1 fruit fly cellular context compared by ENCODE assay signal in genomic region chr3L:3122688-3123316, dm6.
A peak's percentile ranks its signal among the peaks of the same experiment; 100 is the strongest.
TF ChIP-seq lines count a peak whose summit lies in the region.

No protein-coding gene starts in this region.

TF ChIP-seq in whole organism, embryonic, 481 proteins besides CTCF, POLR2A, EP300 and RAD21 (continued from another document):
- peak; percentile 23; the same call in 1 of the 2 replicates for TF ChIP-seq Ptx1 (GFP tag; IDR thresholded peaks at IDR 0.05; lab: Robert Waterston, UW)
- TF ChIP-seq knrl (GFP tag; IDR thresholded peaks at IDR 0.05; lab: Robert Waterston, UW; ENCODE audit: partially characterized antibody), result no peak
- peak; percentile 40 for TF ChIP-seq CG10543 (GFP tag; optimal IDR thresholded peaks at IDR 0.05; lab: Kevin White, UChicago)
- 0 out of 3 replicates have a peak, but pooled peaks have one; percentile 26 for TF ChIP-seq dysf (GFP tag; IDR thresholded peaks at IDR 0.05; lab: Robert Waterston, UW)
- TF ChIP-seq CG10979 (tag; optimal IDR thresholded peaks at IDR 0.05; lab: Kevin White, UChicago), result peak; percentile 13
- no peak for TF ChIP-seq tx (GFP tag; optimal IDR thresholded peaks at IDR 0.05; lab: Kevin White, UChicago)
- 0 out of 2 replicates have a peak, but pooled peaks have one; percentile 8 for TF ChIP-seq ara (GFP tag; IDR thresholded peaks at IDR 0.05; lab: Robert Waterston, UW)
- TF ChIP-seq fd64A (GFP tag; optimal IDR thresholded peaks at IDR 0.05; lab: Kevin White, UChicago), result peak; percentile 32
- TF ChIP-seq Dek (tag; optimal IDR thresholded peaks at IDR 0.05; lab: Kevin White, UChicago), result no peak
- TF ChIP-seq Hr78 (GFP tag; optimal IDR thresholded peaks at IDR 0.05; lab: Kevin White, UChicago), result peak in 1 of 2 experiments; percentile 94
- peak; percentile 18 for TF ChIP-seq CG18599 (GFP tag; optimal IDR thresholded peaks at IDR 0.05; lab: Kevin White, UChicago)
- TF ChIP-seq lab (GFP tag; optimal IDR thresholded peaks at IDR 0.05; lab: Kevin White, UChicago), result peak; percentile 11
- TF ChIP-seq sens (GFP tag; lab: Kevin White, UChicago), result peak; percentile 53
- TF ChIP-seq CG6791 (GFP tag; IDR thresholded peaks at IDR 0.05; lab: Robert Waterston, UW; ENCODE audit: partially characterized antibody), result no peak
- peak; percentile 79 for TF ChIP-seq ftz-f1 (GFP tag; optimal IDR thresholded peaks at IDR 0.05; lab: Kevin White, UChicago)
- no peak for TF ChIP-seq insv (GFP tag; optimal IDR thresholded peaks at IDR 0.05; lab: Kevin White, UChicago)
- no peak for TF ChIP-seq sc (optimal IDR thresholded peaks at IDR 0.05; lab: Kevin White, UChicago)
- no peak for TF ChIP-seq sc (GFP tag; optimal IDR thresholded peaks at IDR 0.05; lab: Kevin White, UChicago)
- TF ChIP-seq sqz (GFP tag; optimal IDR thresholded peaks at IDR 0.05; lab: Kevin White, UChicago), result no peak
- no peak for TF ChIP-seq pan (optimal IDR thresholded peaks at IDR 0.05; lab: Kevin White, UChicago)
- TF ChIP-seq pan (GFP tag; optimal IDR thresholded peaks at IDR 0.05 in 1 of 2, IDR thresholded peaks at IDR 0.05 in 1 of 2), result peak in 1 of 2 experiments; percentile 13
- peak; percentile 61 for TF ChIP-seq kni (GFP tag; optimal IDR thresholded peaks at IDR 0.05; lab: Kevin White, UChicago)
- TF ChIP-seq CG12769 (tag; optimal IDR thresholded peaks at IDR 0.05; lab: Kevin White, UChicago), result peak; percentile 57
TF ChIP-seq in whole organism, embryonic: peak in this region for 34.
